Fruit fly (Drosophila melanogaster) whole organism, embryonic: ENCODE measurements around the gene CG31231.
A peak's percentile ranks its signal among the peaks of the same experiment; 100 is the strongest.

ENCODE experiments used
- Ada2b ChIP-seq: fragments of 200-800 bp; sonication (Bioruptor generic); IDR thresholded peaks from 2 replicates; pipeline ENCODE4 v1.3.6; 2022; ENCODE audit warnings: missing biosample characterization, missing genetic modification characterization
- B-H1 ChIP-seq: fragments of 200-800 bp; sonication (Bioruptor generic); IDR thresholded peaks from 3 replicates; pipeline ENCODE4 v1.3.6; 2022; ENCODE audit warnings: missing biosample characterization, missing genetic modification characterization
- CG11085 ChIP-seq: fragments of 200-800 bp; sonication (Bioruptor generic); IDR thresholded peaks from 2 replicates; pipeline ENCODE4 v1.3.6; 2022; ENCODE audit warnings: missing biosample characterization, missing genetic modification characterization
- CG11504 ChIP-seq: fragments of 200-800 bp; sonication (Bioruptor generic); optimal IDR thresholded peaks from 3 replicates; lab custom pipeline; 2019; ENCODE audit warnings: missing biosample characterization, mild to moderate bottlenecking, missing genetic modification characterization, moderate library complexity
- CG12104 ChIP-seq: fragments of 200-800 bp; sonication (Bioruptor generic); optimal IDR thresholded peaks from 3 replicates; lab custom pipeline; 2016; ENCODE audit warnings: missing biosample characterization, missing genetic modification characterization
- CG12769 ChIP-seq: fragments of 200-800 bp; sonication (Bioruptor generic); optimal IDR thresholded peaks from 2 replicates; lab custom pipeline; 2019; ENCODE audit warnings: missing biosample characterization, mild to moderate bottlenecking, missing genetic modification characterization, moderate library complexity
- CG14050 ChIP-seq: fragments of 200-800 bp; sonication (Bioruptor generic); IDR thresholded peaks from 3 replicates; pipeline ENCODE4 v1.3.6; 2022; ENCODE audit warnings: missing biosample characterization, missing genetic modification characterization
- CG14710 ChIP-seq: fragments of 200-800 bp; sonication (Bioruptor generic); optimal IDR thresholded peaks from 3 replicates; lab custom pipeline; 2019; ENCODE audit warnings: missing biosample characterization, mild to moderate bottlenecking, missing genetic modification characterization, moderate library complexity
- CG1529 ChIP-seq: fragments of 200-800 bp; sonication (Bioruptor generic); optimal IDR thresholded peaks from 3 replicates; lab custom pipeline; 2018; ENCODE audit warnings: missing biosample characterization, missing genetic modification characterization
- CG16815 ChIP-seq: fragments of 200-800 bp; sonication (Bioruptor generic); optimal IDR thresholded peaks from 3 replicates; lab custom pipeline; 2017; ENCODE audit warnings: missing biosample characterization, mild to moderate bottlenecking, missing genetic modification characterization
- CG16863 ChIP-seq: fragments of 200-800 bp; sonication (Bioruptor generic); optimal IDR thresholded peaks from 3 replicates; lab custom pipeline; 2016; ENCODE audit warnings: missing biosample characterization, missing genetic modification characterization
- CG17361 ChIP-seq: fragments of 200-800 bp; sonication (Bioruptor generic); IDR thresholded peaks from 3 replicates; pipeline ENCODE4 v1.3.6; 2022; ENCODE audit warnings: missing biosample characterization, missing genetic modification characterization
- CG3065 ChIP-seq: fragments of 200-800 bp; sonication (Bioruptor generic); optimal IDR thresholded peaks from 2 replicates; lab custom pipeline; 2016; ENCODE audit warnings: missing biosample characterization, missing genetic modification characterization
- CG32772 ChIP-seq: fragments of 200-800 bp; sonication (Bioruptor generic); IDR thresholded peaks from 2 replicates; pipeline ENCODE4 v1.3.6; 2022; ENCODE audit warnings: missing biosample characterization, missing genetic modification characterization
- CG3407 ChIP-seq: fragments of 200-800 bp; sonication (Bioruptor generic); optimal IDR thresholded peaks from 2 replicates; lab custom pipeline; 2018; ENCODE audit warnings: missing biosample characterization, mild to moderate bottlenecking, missing genetic modification characterization
- CG3838 ChIP-seq: fragments of 200-800 bp; sonication (Bioruptor generic); optimal IDR thresholded peaks from 3 replicates; lab custom pipeline; 2016; ENCODE audit warnings: missing biosample characterization, missing genetic modification characterization
- CG3847 ChIP-seq: fragments of 200-800 bp; sonication (Bioruptor generic); IDR thresholded peaks from 2 replicates; pipeline ENCODE4 v1.3.6; 2022; ENCODE audit warnings: missing biosample characterization, missing genetic modification characterization
- CG4404 ChIP-seq: fragments of 200-800 bp; sonication (Bioruptor generic); IDR thresholded peaks from 2 replicates; pipeline ENCODE4 v1.3.6; 2022; ENCODE audit warnings: missing biosample characterization, missing genetic modification characterization
- CG5180 ChIP-seq: fragments of 200-800 bp; sonication (Bioruptor generic); optimal IDR thresholded peaks from 3 replicates; lab custom pipeline; 2017; ENCODE audit warnings: missing biosample characterization, missing genetic modification characterization, mild to moderate bottlenecking, moderate library complexity, missing genetic modification reagents
- CG6175 ChIP-seq: fragments of 200-800 bp; sonication (Bioruptor generic); IDR thresholded peaks from 3 replicates; pipeline ENCODE4 v1.3.6; 2022; ENCODE audit warnings: missing biosample characterization, missing genetic modification characterization
- CG6683 ChIP-seq: fragments of 200-800 bp; sonication (Bioruptor generic); optimal IDR thresholded peaks from 2 replicates; lab custom pipeline; 2017; ENCODE audit warnings: missing biosample characterization, mild to moderate bottlenecking, missing genetic modification characterization, missing genetic modification reagents
- CG7839 ChIP-seq: fragments of 200-800 bp; sonication (Bioruptor generic); optimal IDR thresholded peaks from 3 replicates; lab custom pipeline; 2018; ENCODE audit warnings: missing biosample characterization, mild to moderate bottlenecking, missing genetic modification characterization, moderate library complexity
- CG7928 ChIP-seq: fragments of 200-800 bp; sonication (Bioruptor generic); optimal IDR thresholded peaks from 2 replicates; lab custom pipeline; 2017; ENCODE audit warnings: missing biosample characterization, mild to moderate bottlenecking, missing genetic modification characterization
- CG7987 ChIP-seq: fragments of 200-800 bp; sonication (Bioruptor generic); optimal IDR thresholded peaks from 2 replicates; lab custom pipeline; 2018; ENCODE audit warnings: missing biosample characterization, mild to moderate bottlenecking, missing genetic modification characterization, moderate library complexity
- CHES-1-like ChIP-seq: fragments of 200-800 bp; sonication (Bioruptor generic); optimal IDR thresholded peaks from 2 replicates; lab custom pipeline; 2016; ENCODE audit warnings: missing biosample characterization, missing genetic modification characterization
- Camta ChIP-seq: fragments of 200-800 bp; sonication (Bioruptor generic); optimal IDR thresholded peaks from 2 replicates; lab custom pipeline; 2016; ENCODE audit warnings: missing biosample characterization, missing genetic modification characterization
- Dbx ChIP-seq: fragments of 200-800 bp; sonication (Bioruptor generic); IDR thresholded peaks from 3 replicates; pipeline ENCODE4 v1.3.6; 2022; ENCODE audit warnings: missing biosample characterization, missing genetic modification characterization
- Dip2 ChIP-seq: fragments of 200-800 bp; sonication (Bioruptor generic); IDR thresholded peaks from 2 replicates; pipeline ENCODE4 v1.3.6; 2022; ENCODE audit warnings: missing biosample characterization, missing genetic modification characterization
- Dip3 ChIP-seq: fragments of 200-800 bp; sonication (Bioruptor generic); optimal IDR thresholded peaks from 3 replicates; lab custom pipeline; 2016; ENCODE audit warnings: missing biosample characterization, missing genetic modification characterization
- GATAe ChIP-seq: fragments of 200-800 bp; sonication (Bioruptor generic); conservative IDR thresholded peaks from 2 replicates; pipeline ENCODE4 v1.3.6; 2022; ENCODE audit warnings: missing biosample characterization, missing genetic modification characterization
- HLH3B ChIP-seq: fragments of 200-800 bp; sonication (Bioruptor generic); IDR thresholded peaks from 2 replicates; pipeline ENCODE4 v1.3.6; 2022; ENCODE audit warnings: missing biosample characterization, missing genetic modification characterization
- Mad ChIP-seq: fragments of 200-800 bp; sonication (Bioruptor generic); optimal IDR thresholded peaks from 2 replicates; lab custom pipeline; 2016; ENCODE audit warnings: missing biosample characterization, missing genetic modification characterization
- Med ChIP-seq: fragments of 200-800 bp; sonication (Bioruptor generic); peaks from one replicate; lab custom pipeline; 2016; ENCODE audit warnings: missing biosample characterization, missing genetic modification characterization, mild to moderate bottlenecking, inconsistent platforms, moderate library complexity
- Opbp ChIP-seq: fragments of 200-800 bp; sonication (Bioruptor generic); IDR thresholded peaks from 3 replicates; pipeline ENCODE4 v1.3.6; 2022; ENCODE audit warnings: missing biosample characterization, missing genetic modification characterization; ENCODE audit not compliant: partially characterized antibody
- Pdp1 ChIP-seq, 2 experiments: fragments of 200-800 bp; sonication (Bioruptor generic); optimal IDR thresholded peaks; 3 replicates each; lab custom pipeline; 2016; ENCODE audit warnings: missing biosample characterization in 2 of 2, missing genetic modification characterization in 2 of 2, mild to moderate bottlenecking in 1 of 2, moderate library complexity in 1 of 2
- ac ChIP-seq: fragments of 200-800 bp; sonication (Bioruptor generic); optimal IDR thresholded peaks from 3 replicates; lab custom pipeline; 2017; ENCODE audit warnings: missing biosample characterization, mild to moderate bottlenecking, missing genetic modification characterization
- ap ChIP-seq: fragments of 200-800 bp; sonication (Bioruptor generic); IDR thresholded peaks from 2 replicates; pipeline ENCODE4 v1.3.6; 2022; ENCODE audit warnings: missing biosample characterization, missing genetic modification characterization
- br ChIP-seq: fragments of >200 bp; optimal IDR thresholded peaks from 2 replicates; lab custom pipeline; 2017
- dysf ChIP-seq: fragments of 200-800 bp; sonication (Bioruptor generic); IDR thresholded peaks from 3 replicates; pipeline ENCODE4 v1.3.6; 2022; ENCODE audit warnings: missing biosample characterization, missing genetic modification characterization
- fd3F ChIP-seq: fragments of 200-800 bp; sonication (Bioruptor generic); optimal IDR thresholded peaks from 2 replicates; lab custom pipeline; 2018; ENCODE audit warnings: missing biosample characterization, mild to moderate bottlenecking, missing genetic modification characterization, moderate library complexity
- insv ChIP-seq, 2 experiments: fragments of 200-800 bp; sonication (Bioruptor generic); optimal IDR thresholded peaks; 3 replicates each; lab custom pipeline; 2016 to 2018; ENCODE audit warnings: missing biosample characterization in 2 of 2, missing genetic modification characterization in 2 of 2
- inv ChIP-seq: fragments of 200-800 bp; sonication (Bioruptor generic); IDR thresholded peaks from 2 replicates; pipeline ENCODE4 v1.3.6; 2022; ENCODE audit warnings: missing biosample characterization, missing genetic modification characterization; ENCODE audit not compliant: partially characterized antibody
- lov ChIP-seq, 2 experiments: fragments of 200-800 bp in 1 of 2; fragments of >200 bp in 1 of 2; sonication (Bioruptor generic) in 1 of 2; IDR thresholded peaks in 1 of 2; optimal IDR thresholded peaks in 1 of 2; 2 replicates in 1 of 2; 3 replicates in 1 of 2; pipeline versions ENCODE4 v1.3.6 to Lab custom; 2017 to 2022; ENCODE audit warnings: missing biosample characterization in 1 of 2, missing genetic modification characterization in 1 of 2
- nau ChIP-seq: fragments of 200-800 bp; sonication (Bioruptor generic); optimal IDR thresholded peaks from 3 replicates; lab custom pipeline; 2017; ENCODE audit warnings: missing biosample characterization, mild to moderate bottlenecking, missing genetic modification characterization, missing genetic modification reagents
- pros ChIP-seq: fragments of 200-800 bp; sonication (Bioruptor generic); optimal IDR thresholded peaks from 3 replicates; lab custom pipeline; 2019; ENCODE audit warnings: missing biosample characterization, mild to moderate bottlenecking, missing genetic modification characterization, moderate library complexity
- rib ChIP-seq: fragments of 200-800 bp; sonication (Bioruptor generic); IDR thresholded peaks from 2 replicates; pipeline ENCODE4 v1.3.6; 2022; ENCODE audit warnings: missing biosample characterization, missing genetic modification characterization
- sd ChIP-seq: fragments of 200-800 bp; sonication (Bioruptor generic); optimal IDR thresholded peaks from 3 replicates; lab custom pipeline; 2018; ENCODE audit warnings: missing biosample characterization, mild to moderate bottlenecking, missing genetic modification characterization, moderate library complexity
- sens-2 ChIP-seq: fragments of 200-800 bp; sonication (Bioruptor generic); IDR thresholded peaks from 2 replicates; pipeline ENCODE4 v1.3.6; 2022; ENCODE audit warnings: missing biosample characterization, missing genetic modification characterization
- stwl ChIP-seq: fragments of 200-800 bp; sonication (Bioruptor generic); optimal IDR thresholded peaks from 3 replicates; lab custom pipeline; 2018; ENCODE audit warnings: missing biosample characterization, mild to moderate bottlenecking, missing genetic modification characterization, moderate library complexity
- trh ChIP-seq: fragments of 200-800 bp; sonication (Bioruptor generic); optimal IDR thresholded peaks from 2 replicates; lab custom pipeline; 2016; ENCODE audit warnings: missing biosample characterization, missing genetic modification characterization
- tx ChIP-seq: fragments of 200-800 bp; sonication (Bioruptor generic); optimal IDR thresholded peaks from 2 replicates; lab custom pipeline; 2016; ENCODE audit warnings: missing biosample characterization, missing genetic modification characterization
- zen ChIP-seq: fragments of 200-800 bp; sonication (Bioruptor generic); optimal IDR thresholded peaks from 3 replicates; lab custom pipeline; 2018; ENCODE audit warnings: missing biosample characterization, mild to moderate bottlenecking, missing genetic modification characterization, moderate library complexity

Gene CG31231

dm6 chr3R:18669812-18670211, 4.7 kb downstream of the CG31231 start (continued):
- TF ChIP-seq Mad (GFP tag; lab: Kevin White, UChicago) (no peak), CG17361 (GFP tag; lab: Robert Waterston, UW) (no peak), CG12104 (GFP tag; lab: Kevin White, UChicago) (no peak), CG12769 (tag; lab: Kevin White, UChicago) (peak; percentile 37), CG11504 (tag; lab: Kevin White, UChicago) (peak; percentile 67), CG6175 (GFP tag; lab: Robert Waterston, UW) (no peak), Med (GFP tag; lab: Kevin White, UChicago) (peak; percentile 69), br (lab: Kevin White, UChicago) (no peak), Dbx (GFP tag; lab: Robert Waterston, UW) (no peak), lov (optimal IDR thresholded peaks at IDR 0.05; lab: Kevin White, UChicago) (no peak), lov (GFP tag; IDR thresholded peaks at IDR 0.05; lab: Robert Waterston, UW) (no peak), sd (no peak), CG14710 (tag; lab: Kevin White, UChicago) (peak; percentile 7), CG32772 (GFP tag; lab: Robert Waterston, UW) (no peak), CG14050 (no peak), CG7839 (no peak), Opbp (GFP tag; lab: Robert Waterston, UW) (no peak), CG6683 (no peak), CG1529 (GFP tag; lab: Kevin White, UChicago) (no peak), CG16863 (GFP tag; lab: Kevin White, UChicago) (peak; percentile 12), Ada2b (GFP tag; lab: Robert Waterston, UW) (peak; percentile 35), GATAe (no peak), B-H1 (GFP tag; lab: Robert Waterston, UW) (no peak), CG3065 (GFP tag; lab: Kevin White, UChicago) (no peak), dysf (peak; percentile 48; the same call in 1 of the 3 replicates), tx (GFP tag; lab: Kevin White, UChicago) (no peak), CG3847 (GFP tag; lab: Robert Waterston, UW) (peak; percentile 20; the same call in 1 of the 2 replicates), zen (tag; lab: Kevin White, UChicago) (no peak), ap (no peak), pros (GFP tag; lab: Kevin White, UChicago) (no peak), CHES-1-like (GFP tag; lab: Kevin White, UChicago) (no peak), HLH3B (GFP tag; lab: Robert Waterston, UW) (0 out of 2 replicates have a peak, but pooled peaks have one; percentile 20), Pdp1 (GFP tag; optimal IDR thresholded peaks at IDR 0.05; lab: Kevin White, UChicago) (peak; percentile 24 to 86), nau (GFP tag; lab: Kevin White, UChicago) (no peak), insv (GFP tag; optimal IDR thresholded peaks at IDR 0.05; lab: Kevin White, UChicago) (no peak), Camta (GFP tag; lab: Kevin White, UChicago) (no peak), CG11085 (GFP tag; lab: Robert Waterston, UW) (no peak), sens-2 (no peak), fd3F (GFP tag; lab: Kevin White, UChicago) (no peak), CG3407 (GFP tag; lab: Kevin White, UChicago) (no peak), stwl (tag; lab: Kevin White, UChicago) (no peak), ac (GFP tag; lab: Kevin White, UChicago) (no peak), CG7928 (GFP tag; lab: Kevin White, UChicago) (no peak), Dip3 (GFP tag; lab: Kevin White, UChicago) (no peak), CG5180 (GFP tag; lab: Kevin White, UChicago) (no peak), CG7987 (GFP tag; lab: Kevin White, UChicago) (no peak), CG4404 (GFP tag; lab: Robert Waterston, UW) (no peak), Dip2 (GFP tag; lab: Robert Waterston, UW) (no peak), trh (no peak), rib (GFP tag; lab: Robert Waterston, UW) (no peak), inv (GFP tag; lab: Robert Waterston, UW) (no peak), CG16815 (GFP tag; lab: Kevin White, UChicago) (no peak), CG3838 (GFP tag; lab: Kevin White, UChicago) (no peak)
